Fruit fly (Drosophila melanogaster) S2 (cell line): ENCODE results near the gene Gclc.

Experiments
- CG8478 ChIP-seq: fragments of >200 bp; optimal IDR thresholded peaks from 2 replicates; lab custom pipeline; 2018
- CTCF ChIP-seq, 2 experiments: fragments of >200 bp; optimal IDR thresholded peaks; 2 replicates each; lab custom pipeline; 2018

DNA sequence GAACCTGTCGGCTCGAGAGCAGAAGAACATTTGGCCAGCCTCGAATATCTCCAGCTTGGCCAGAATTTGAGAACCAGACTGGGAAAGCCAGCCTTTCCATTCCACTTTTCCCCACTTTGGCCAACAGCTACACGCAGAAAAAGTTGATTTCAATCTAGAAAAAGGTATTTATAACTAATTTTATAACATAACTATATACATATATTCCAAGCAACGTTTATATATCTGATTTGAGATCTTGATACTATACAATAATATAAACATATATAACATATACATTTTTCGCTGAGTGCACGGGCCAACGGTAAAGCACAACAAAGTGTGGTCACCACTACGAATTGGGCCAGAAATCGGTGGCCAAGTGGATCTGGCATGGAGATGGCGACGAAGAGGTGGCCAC lies 47.5 kb upstream of the Gclc start:
- no peak for TF ChIP-seq CG8478
- TF ChIP-seq CTCF (optimal IDR thresholded peaks at IDR 0.05; lab: Kevin White, UChicago) = no peak
